Fruit fly (Drosophila melanogaster): Measurements from ENCODE around the gene Pus10.

Pus10 gene

DNA sequence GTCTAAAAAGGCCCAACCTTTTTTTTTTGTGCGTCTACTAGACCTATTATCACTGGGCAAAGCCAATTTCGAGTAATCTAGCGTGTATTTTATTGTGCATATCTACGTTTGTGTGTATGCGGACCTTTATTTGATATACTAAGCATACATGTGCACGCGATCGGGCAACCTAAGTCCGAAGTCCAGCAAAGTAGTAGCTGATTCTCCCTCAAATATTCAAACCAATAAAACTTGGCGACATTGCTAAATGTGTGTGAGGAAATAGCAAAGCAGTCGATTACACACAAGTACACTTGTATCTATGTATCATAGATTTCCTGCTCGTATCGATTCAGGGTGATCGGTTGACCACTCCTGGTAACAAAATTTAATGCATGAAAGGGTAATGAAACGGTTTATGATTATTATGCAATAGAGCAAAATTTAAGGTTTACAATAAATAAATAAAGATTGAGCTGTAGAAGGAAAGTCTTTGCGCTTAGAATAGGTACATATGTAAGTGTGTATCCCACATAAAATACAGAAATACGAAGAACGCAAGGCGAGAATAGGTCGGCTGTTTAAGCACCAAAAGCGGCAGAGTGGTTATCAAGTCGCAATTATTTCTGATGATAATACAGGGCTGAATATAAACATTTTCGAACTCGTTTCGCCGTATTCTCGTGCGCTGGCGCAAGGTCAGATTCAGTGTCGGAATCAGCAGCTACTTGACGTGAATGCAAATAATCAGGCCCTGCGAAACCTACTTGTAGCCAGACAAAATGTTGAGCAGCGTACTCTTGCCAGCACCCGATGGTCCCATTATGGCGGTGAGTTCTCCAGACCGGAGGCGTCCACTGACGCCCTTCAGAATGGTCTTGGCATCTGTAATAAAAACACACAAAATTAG is 29.5 kb downstream of the Pus10 start:
- peak; percentile 60 for TF ChIP-seq Eip78C (GFP tag)
- TF ChIP-seq vri (GFP tag; optimal IDR thresholded peaks at IDR 0.05), result peak; percentile 20
- TF ChIP-seq svp (GFP tag), result peak; percentile 91
- TF ChIP-seq fkh (GFP tag; optimal IDR thresholded peaks at IDR 0.05), result peak; percentile 7
- peak; percentile 41 for TF ChIP-seq CG6276 (GFP tag; optimal IDR thresholded peaks at IDR 0.05)
- TF ChIP-seq CG15336 (GFP tag; IDR thresholded peaks at IDR 0.05), result no peak
- TF ChIP-seq Hr4 (GFP tag; optimal IDR thresholded peaks at IDR 0.05), result no peak

DNA sequence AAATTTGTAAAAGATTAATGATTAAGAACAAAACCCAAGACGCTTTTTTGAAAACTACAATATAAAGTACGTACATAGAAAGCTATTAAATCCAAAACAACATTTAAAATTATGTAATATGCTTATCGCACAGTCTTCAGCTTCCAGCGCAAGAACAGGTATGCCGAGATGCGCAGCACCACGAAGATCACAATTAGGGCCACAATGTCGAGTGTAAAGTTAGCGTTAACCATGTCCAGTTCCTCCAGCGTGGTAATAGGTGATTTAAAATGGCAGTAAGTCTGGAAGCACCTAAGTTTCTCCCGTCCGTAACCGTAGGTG is 32.1 kb downstream of the Pus10 start:
- TF ChIP-seq Ets96B (tag; optimal IDR thresholded peaks at IDR 0.05), result no peak
- TF ChIP-seq CG7368 (GFP tag; optimal IDR thresholded peaks at IDR 0.05), result no peak
- TF ChIP-seq Sox102F (GFP tag; optimal IDR thresholded peaks at IDR 0.05), result no peak
- no peak for TF ChIP-seq CG10669 (GFP tag; optimal IDR thresholded peaks at IDR 0.05)
- TF ChIP-seq CG11762 (GFP tag; optimal IDR thresholded peaks at IDR 0.05; ENCODE audit: insufficient read depth), result no peak
- no peak for TF ChIP-seq Eip93F (GFP tag; optimal IDR thresholded peaks at IDR 0.05)
- TF ChIP-seq net (GFP tag; optimal IDR thresholded peaks at IDR 0.05), result no peak
- no peak for TF ChIP-seq Met (GFP tag; optimal IDR thresholded peaks at IDR 0.05)
- no peak for TF ChIP-seq CG4318 (GFP tag; optimal IDR thresholded peaks at IDR 0.05)
- TF ChIP-seq CG1621 (tag; optimal IDR thresholded peaks at IDR 0.05), result no peak
- TF ChIP-seq salr (GFP tag; optimal IDR thresholded peaks at IDR 0.05), result no peak
- no peak for TF ChIP-seq CG16779 (tag; optimal IDR thresholded peaks at IDR 0.05)
- no peak for TF ChIP-seq CG3032 (tag; optimal IDR thresholded peaks at IDR 0.05)
- TF ChIP-seq Sox15 (GFP tag; optimal IDR thresholded peaks at IDR 0.05), result no peak
- TF ChIP-seq CG6808 (GFP tag; optimal IDR thresholded peaks at IDR 0.05), result no peak
- no peak for TF ChIP-seq spab (GFP tag; optimal IDR thresholded peaks at IDR 0.05)
- TF ChIP-seq eg (GFP tag; IDR thresholded peaks at IDR 0.05), result no peak
- TF ChIP-seq vri (GFP tag; optimal IDR thresholded peaks at IDR 0.05), result no peak

DNA sequence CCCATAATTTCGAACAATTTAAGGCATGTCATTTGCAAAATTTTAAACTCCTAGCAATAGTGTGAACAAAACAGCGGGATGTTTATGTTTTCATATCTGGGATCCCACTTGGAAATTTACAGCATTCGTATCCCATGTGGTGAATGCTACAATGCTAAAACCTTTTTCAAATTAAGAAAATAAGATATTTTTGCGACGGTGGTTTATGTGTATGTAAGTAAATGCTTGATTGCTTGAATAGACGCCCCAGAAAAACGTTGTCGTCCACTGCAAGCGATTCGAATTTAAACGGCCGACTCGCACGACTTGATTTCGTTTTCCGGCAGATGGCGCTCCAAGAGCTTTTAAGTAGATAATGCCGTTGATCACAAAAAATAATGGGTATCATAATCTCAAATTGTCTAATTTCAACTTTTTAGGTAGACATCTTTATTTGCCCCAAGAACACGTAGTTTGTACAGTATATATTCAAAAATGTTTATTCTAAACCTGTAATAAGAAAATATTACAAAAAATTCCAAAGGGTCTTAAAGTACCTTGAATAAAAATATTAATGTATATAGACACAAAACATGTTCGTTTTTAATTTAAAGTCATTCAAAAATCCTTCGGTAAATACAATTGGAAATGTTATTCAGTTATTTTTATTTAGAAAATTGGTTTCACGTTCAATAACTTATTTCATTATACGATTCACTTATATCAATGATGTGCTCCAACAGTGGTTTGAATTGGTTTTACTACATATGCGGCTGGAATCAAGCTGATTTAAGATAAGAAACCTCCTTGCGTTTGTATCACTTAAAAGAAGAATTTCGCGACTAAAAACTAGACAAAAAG is 32.7 kb downstream of the Pus10 start:
- TF ChIP-seq Eip78C (GFP tag), result peak; percentile 68
- TF ChIP-seq Hr38 (GFP tag; optimal IDR thresholded peaks at IDR 0.05), result no peak

DNA sequence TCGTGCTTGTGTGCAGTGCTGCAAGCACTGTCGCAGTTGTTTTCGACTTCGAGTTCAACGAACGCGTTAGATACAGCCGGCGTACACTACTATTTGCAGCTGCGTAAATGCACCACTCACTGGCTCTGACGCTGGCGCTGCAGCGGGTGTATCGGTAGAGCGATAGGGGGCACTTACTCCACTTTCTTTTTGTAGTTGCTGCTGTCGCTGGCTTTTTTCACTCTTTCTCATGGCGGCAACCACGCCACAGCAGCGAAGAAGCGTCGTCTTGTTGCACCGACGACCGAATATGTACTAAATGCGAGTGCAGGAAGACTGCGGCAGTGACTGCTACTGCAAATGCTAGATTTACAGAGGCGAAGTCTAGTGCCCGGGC is 33.7 kb downstream of the Pus10 start, which contains the start of gene CG4822:
Gene CG4822 (minus strand): TSS at position 299 of the 376 bp plus-strand sequence.
- TF ChIP-seq fkh (GFP tag; optimal IDR thresholded peaks at IDR 0.05), result peak; percentile 30
- TF ChIP-seq CG16779 (tag; optimal IDR thresholded peaks at IDR 0.05), result peak; percentile 44
- TF ChIP-seq CG15336 (GFP tag; IDR thresholded peaks at IDR 0.05), result peak; percentile 52; the same call in 1 of the 2 replicates
- TF ChIP-seq ss (GFP tag; optimal IDR thresholded peaks at IDR 0.05), result peak; percentile 10 to 23
- TF ChIP-seq CG8119 (GFP tag; IDR thresholded peaks at IDR 0.05), result peak; percentile 61; the same call in 2 of the 3 replicates
- peak; percentile 58; the same call in 2 of the 3 replicates for TF ChIP-seq CG6163 (GFP tag; IDR thresholded peaks at IDR 0.05)
- TF ChIP-seq CG7368 (GFP tag; optimal IDR thresholded peaks at IDR 0.05), result no peak
- no peak for TF ChIP-seq vri (GFP tag; optimal IDR thresholded peaks at IDR 0.05)
- TF ChIP-seq Lpt (GFP tag; optimal IDR thresholded peaks at IDR 0.05), result peak; percentile 80

Data from whole organism, prepupa.